Worm (Caenorhabditis elegans) whole organism, late embryonic: Measurements from ENCODE around the gene cdf-1.

Source experiments
- C08G9.2 ChIP-seq: sonication (generic microtip); optimal IDR thresholded peaks from 2 replicates; lab custom pipeline; 2016; ENCODE audit warnings: mild to moderate bottlenecking, missing genetic modification characterization, moderate library complexity, missing compliant biosample characterization
- F13H6.1 ChIP-seq: sonication (generic microtip); optimal IDR thresholded peaks from 2 replicates; lab custom pipeline; 2016; ENCODE audit warnings: missing genetic modification characterization, missing compliant biosample characterization
- K09A11.1 ChIP-seq: sonication (generic microtip); optimal IDR thresholded peaks from 2 replicates; lab custom pipeline; 2017; ENCODE audit warnings: antibody characterized with exemption, mild to moderate bottlenecking, missing genetic modification characterization, missing compliant biosample characterization; ENCODE audit not compliant: insufficient read depth
- ceh-18 ChIP-seq: sonication (generic microtip); optimal IDR thresholded peaks from 2 replicates; lab custom pipeline; 2016; ENCODE audit warnings: missing genetic modification characterization, missing compliant biosample characterization
- ceh-2 ChIP-seq: sonication (generic microtip); optimal IDR thresholded peaks from 2 replicates; lab custom pipeline; 2016; ENCODE audit warnings: missing genotype, missing genetic modification characterization, missing compliant biosample characterization
- ceh-31 ChIP-seq: sonication (generic microtip); optimal IDR thresholded peaks from 2 replicates; lab custom pipeline; 2016; ENCODE audit warnings: missing genetic modification characterization, missing compliant biosample characterization
- ceh-45 ChIP-seq: fragments of 200-800 bp; sonication (Bioruptor generic); IDR thresholded peaks from 2 replicates; pipeline ENCODE4 v1.3.6; 2022; ENCODE audit warnings: missing genetic modification reagents, missing genetic modification characterization, missing compliant biosample characterization
- ceh-48 ChIP-seq: sonication (generic microtip); optimal IDR thresholded peaks from 2 replicates; lab custom pipeline; 2016; ENCODE audit warnings: missing genetic modification characterization, inconsistent platforms, missing compliant biosample characterization
- ceh-6 ChIP-seq: fragments of 200-800 bp; sonication (Bioruptor generic); optimal IDR thresholded peaks from 2 replicates; lab custom pipeline; 2018; ENCODE audit warnings: mild to moderate bottlenecking, missing genetic modification characterization, missing compliant biosample characterization
- elt-2 ChIP-seq: sonication (generic microtip); optimal IDR thresholded peaks from 2 replicates; lab custom pipeline; 2016; ENCODE audit warnings: missing genetic modification reagents, missing genetic modification characterization, missing compliant biosample characterization
- elt-4 ChIP-seq: sonication (generic microtip); optimal IDR thresholded peaks from 2 replicates; lab custom pipeline; 2016; ENCODE audit warnings: missing genetic modification characterization, missing compliant biosample characterization
- ets-4 ChIP-seq: sonication (generic microtip); optimal IDR thresholded peaks from 2 replicates; lab custom pipeline; 2016; ENCODE audit warnings: missing genetic modification characterization, missing compliant biosample characterization
- gmeb-2 ChIP-seq: sonication (generic microtip); optimal IDR thresholded peaks from 2 replicates; lab custom pipeline; 2016; ENCODE audit warnings: missing genetic modification characterization, inconsistent platforms, missing compliant biosample characterization
- hlh-13 ChIP-seq: fragments of 200-800 bp; sonication (Bioruptor generic); optimal IDR thresholded peaks from 2 replicates; lab custom pipeline; 2018; ENCODE audit warnings: mild to moderate bottlenecking, missing genetic modification characterization, missing compliant biosample characterization
- hlh-15 ChIP-seq: sonication (generic microtip); optimal IDR thresholded peaks from 2 replicates; lab custom pipeline; 2016; ENCODE audit warnings: missing genetic modification characterization, missing compliant biosample characterization
- hlh-30 ChIP-seq: sonication (generic microtip); optimal IDR thresholded peaks from 2 replicates; lab custom pipeline; 2017; ENCODE audit warnings: antibody characterized with exemption, missing genetic modification characterization, missing compliant biosample characterization; ENCODE audit not compliant: insufficient read depth
- hlh-8 ChIP-seq: sonication (generic microtip); optimal IDR thresholded peaks from 2 replicates; lab custom pipeline; 2016; ENCODE audit warnings: missing genotype, missing genetic modification characterization, missing compliant biosample characterization
- madf-2 ChIP-seq: sonication (generic microtip); optimal IDR thresholded peaks from 2 replicates; lab custom pipeline; 2017; ENCODE audit warnings: missing genetic modification characterization, missing compliant biosample characterization
- nfya-1 ChIP-seq: sonication (generic microtip); optimal IDR thresholded peaks from 2 replicates; lab custom pipeline; 2017; ENCODE audit warnings: missing genetic modification characterization, mild to moderate bottlenecking, missing compliant biosample characterization, antibody characterized with exemption, moderate library complexity
- nhr-232 ChIP-seq: sonication (generic microtip); optimal IDR thresholded peaks from 2 replicates; lab custom pipeline; 2016; ENCODE audit warnings: missing genetic modification characterization, missing compliant biosample characterization
- npax-4 ChIP-seq: sonication (generic microtip); optimal IDR thresholded peaks from 2 replicates; lab custom pipeline; 2016; ENCODE audit warnings: missing genetic modification characterization, missing compliant biosample characterization
- pha-2 ChIP-seq: sonication (generic microtip); optimal IDR thresholded peaks from 2 replicates; lab custom pipeline; 2017; ENCODE audit warnings: mild to moderate bottlenecking, missing genetic modification characterization, missing compliant biosample characterization
- pqm-1 ChIP-seq: sonication (generic microtip); optimal IDR thresholded peaks from 2 replicates; lab custom pipeline; 2016; ENCODE audit warnings: missing genetic modification characterization, missing compliant biosample characterization
- ref-2 ChIP-seq: sonication (generic microtip); optimal IDR thresholded peaks from 2 replicates; lab custom pipeline; 2016; ENCODE audit warnings: missing genetic modification characterization, missing compliant biosample characterization
- sdc-2 ChIP-seq: sonication (generic microtip); optimal IDR thresholded peaks from 2 replicates; lab custom pipeline; 2016; ENCODE audit warnings: missing genotype, missing genetic modification characterization, missing compliant biosample characterization
- sox-2 ChIP-seq: fragments of 200-800 bp; sonication (Bioruptor generic); IDR thresholded peaks from 2 replicates; pipeline ENCODE4 v1.3.6; 2022; ENCODE audit warnings: missing genetic modification reagents, missing genetic modification characterization, missing compliant biosample characterization
- syd-9 ChIP-seq: sonication (generic microtip); optimal IDR thresholded peaks from 2 replicates; lab custom pipeline; 2016; ENCODE audit warnings: mild to moderate bottlenecking, missing genetic modification characterization, moderate library complexity, missing compliant biosample characterization
- tbx-2 ChIP-seq: sonication (generic microtip); optimal IDR thresholded peaks from 2 replicates; lab custom pipeline; 2016; ENCODE audit warnings: missing genetic modification characterization, missing compliant biosample characterization
- tbx-7 ChIP-seq: sonication (generic microtip); optimal IDR thresholded peaks from 2 replicates; lab custom pipeline; 2016; ENCODE audit warnings: missing genotype, missing genetic modification characterization, missing compliant biosample characterization
- unc-42 ChIP-seq: sonication (generic microtip); optimal IDR thresholded peaks from 2 replicates; lab custom pipeline; 2016; ENCODE audit warnings: missing genotype, missing genetic modification characterization, missing compliant biosample characterization
- unc-86 ChIP-seq: sonication (generic microtip); optimal IDR thresholded peaks from 2 replicates; lab custom pipeline; 2016; ENCODE audit warnings: missing genetic modification characterization, missing compliant biosample characterization
- zip-5 ChIP-seq: sonication (generic microtip); optimal IDR thresholded peaks from 2 replicates; lab custom pipeline; 2016; ENCODE audit warnings: missing genetic modification characterization, missing compliant biosample characterization
- ztf-16 ChIP-seq: sonication (generic microtip); optimal IDR thresholded peaks from 2 replicates; lab custom pipeline; 2017; ENCODE audit warnings: missing genetic modification characterization, missing compliant biosample characterization

cdf-1 gene

ce11 chrX:6543665-6544064, 38.7 kb upstream of the cdf-1 start:
- TF ChIP-seq elt-2 (tag; lab: Kevin White, UChicago) (no peak), F13H6.1 (tag; lab: Kevin White, UChicago) (no peak), ztf-16 (no peak), nhr-232 (tag; lab: Kevin White, UChicago) (no peak), ceh-6 (GFP tag; lab: Kevin White, UChicago) (no peak), ref-2 (tag; lab: Kevin White, UChicago) (no peak), hlh-8 (tag; lab: Kevin White, UChicago) (no peak), gmeb-2 (tag; lab: Kevin White, UChicago) (no peak), pha-2 (no peak), syd-9 (no peak), K09A11.1 (tag; lab: Kevin White, UChicago) (no peak), ceh-45 (no peak), hlh-30 (no peak), unc-86 (tag; lab: Kevin White, UChicago) (no peak), ets-4 (tag; lab: Kevin White, UChicago) (no peak)

ce11 chrX:6542692-6543091, 37.7 kb upstream of the cdf-1 start, which contains the start of gene T14E8.2:
Gene T14E8.2, plus strand, starts transcription at chrX:6542992.
- TF ChIP-seq hlh-15 (tag; lab: Kevin White, UChicago) (no peak), hlh-13 (GFP tag; lab: Kevin White, UChicago) (no peak), ceh-31 (no peak), pqm-1 (tag; lab: Kevin White, UChicago) (no peak)

- TF ChIP-seq sdc-2 (tag; lab: Kevin White, UChicago) (no peak), sox-2 (GFP tag; lab: Robert Waterston, UW) (no peak), nhr-232 (tag; lab: Kevin White, UChicago) (no peak), pqm-1 (tag; lab: Kevin White, UChicago) (no peak)
Observed at ce11 chrX:6538068-6538467, 33.1 kb upstream of the cdf-1 start.

- no peak for TF ChIP-seq ceh-6 (GFP tag; lab: Kevin White, UChicago)
- no peak for TF ChIP-seq C08G9.2 (tag; lab: Kevin White, UChicago)
- no peak for TF ChIP-seq elt-4
- TF ChIP-seq ceh-18 (tag; lab: Kevin White, UChicago): no peak
- TF ChIP-seq hlh-8 (tag; lab: Kevin White, UChicago): no peak
- TF ChIP-seq sdc-2 (tag; lab: Kevin White, UChicago): no peak
- no peak for TF ChIP-seq ztf-16
Observed at ce11 chrX:6536701-6537279, 31.8 kb upstream of the cdf-1 start, which contains the start of gene ilys-5. Gene ilys-5, minus strand, starts transcription at chrX:6536840.

ce11 chrX:6533038-6533437, 28.1 kb upstream of the cdf-1 start:
- TF ChIP-seq madf-2 (tag; lab: Kevin White, UChicago) (no peak), nhr-232 (tag; lab: Kevin White, UChicago) (no peak), ceh-2 (no peak), hlh-30 (no peak), nfya-1 (tag; lab: Kevin White, UChicago) (no peak), sdc-2 (tag; lab: Kevin White, UChicago) (no peak), zip-5 (no peak), npax-4 (tag; lab: Kevin White, UChicago) (no peak), ceh-48 (no peak), tbx-7 (tag; lab: Kevin White, UChicago) (no peak), elt-2 (tag; lab: Kevin White, UChicago) (no peak), unc-42 (tag; lab: Kevin White, UChicago) (no peak), tbx-2 (tag; lab: Kevin White, UChicago) (no peak), ceh-45 (no peak), ref-2 (tag; lab: Kevin White, UChicago) (no peak)
